Worm (Caenorhabditis elegans): ENCODE data around the gene M03F4.6.

The M03F4.6 gene

ce11 chrX:4961681-4962656, 7.2 kb downstream of the M03F4.6 start (continued):
- peak; percentile 50 for TF ChIP-seq mes-2 (tag; optimal IDR thresholded peaks at IDR 0.05; ENCODE audit: poor library complexity, severe bottlenecking)
- TF ChIP-seq ZK337.2 (GFP tag; IDR thresholded peaks at IDR 0.05): no peak
- TF ChIP-seq nhr-11 (tag; optimal IDR thresholded peaks at IDR 0.05): peak; percentile 40
- TF ChIP-seq saeg-2 (GFP tag; IDR thresholded peaks at IDR 0.05): 0 out of 2 replicates have a peak, but pooled peaks have one; percentile 15
- peak in 1 of 2 experiments; percentile 85 for TF ChIP-seq unc-62 (GFP tag; optimal IDR thresholded peaks at IDR 0.05 in 1 of 2)
- no peak for TF ChIP-seq unc-62 (tag; optimal IDR thresholded peaks at IDR 0.05)
- peak in 1 of 2 experiments; percentile 50 for TF ChIP-seq mdl-1 (tag; optimal IDR thresholded peaks at IDR 0.05)
- no peak for TF ChIP-seq zip-2 (tag; optimal IDR thresholded peaks at IDR 0.05)
- peak; percentile 34; the same call in 1 of the 2 replicates for TF ChIP-seq T26A8.4 (GFP tag; IDR thresholded peaks at IDR 0.05)
- peak in 1 of 2 experiments; percentile 32 for TF ChIP-seq daf-16 (GFP tag; optimal IDR thresholded peaks at IDR 0.05)
- TF ChIP-seq daf-16 (tag; optimal IDR thresholded peaks at IDR 0.05): no peak
- TF ChIP-seq hif-1 (tag; optimal IDR thresholded peaks at IDR 0.05): peak in 1 of 2 experiments; percentile 46
- peak; percentile 47 for TF ChIP-seq nhr-77 (tag; optimal IDR thresholded peaks at IDR 0.05)
- TF ChIP-seq madf-9 (GFP tag; conservative IDR thresholded peaks at IDR 0.05): 0 out of 2 replicates have a peak, but pooled peaks have one; percentile 5
- peak; percentile 99 for TF ChIP-seq aha-1 (tag)
- TF ChIP-seq spr-1 (tag; optimal IDR thresholded peaks at IDR 0.05): no peak
- TF ChIP-seq hlh-11 (tag; optimal IDR thresholded peaks at IDR 0.05): peak; percentile 57
- TF ChIP-seq cey-2 (tag; optimal IDR thresholded peaks at IDR 0.05; ENCODE audit: borderline replicate concordance, insufficient read depth): no peak
- no peak for TF ChIP-seq Y75B8A.6 (GFP tag; IDR thresholded peaks at IDR 0.05)
- TF ChIP-seq nhr-6 (tag; optimal IDR thresholded peaks at IDR 0.05): no peak
- no peak for TF ChIP-seq snpc-4 (tag; optimal IDR thresholded peaks at IDR 0.05)
- peak; percentile 87 for TF ChIP-seq mep-1 (tag; optimal IDR thresholded peaks at IDR 0.05)

- TF ChIP-seq dpl-1 (GFP tag; optimal IDR thresholded peaks at IDR 0.05) (no peak), php-3 (GFP tag; IDR thresholded peaks at IDR 0.05) (0 out of 2 replicates have a peak, but pooled peaks have one; percentile 12), F49E8.2 (tag; optimal IDR thresholded peaks at IDR 0.05; ENCODE audit: borderline replicate concordance) (no peak), madf-5 (GFP tag; IDR thresholded peaks at IDR 0.05) (no peak), lin-38 (GFP tag; IDR thresholded peaks at IDR 0.05) (no peak), aha-1 (tag) (peak; percentile 98), zfp-3 (GFP tag; conservative IDR thresholded peaks at IDR 0.05) (0 out of 2 replicates have a peak, but pooled peaks have one; percentile 15), nhr-10 (tag; optimal IDR thresholded peaks at IDR 0.05) (no peak), fkh-10 (GFP tag; optimal IDR thresholded peaks at IDR 0.05) (no peak), unc-130 (GFP tag; optimal IDR thresholded peaks at IDR 0.05) (no peak), nhr-76 (tag; optimal IDR thresholded peaks at IDR 0.05) (no peak), ceh-28 (tag; optimal IDR thresholded peaks at IDR 0.05) (no peak), nhr-25 (tag; optimal IDR thresholded peaks at IDR 0.05; ENCODE audit: borderline replicate concordance, insufficient read depth) (no peak), mxl-2 (GFP tag; conservative IDR thresholded peaks at IDR 0.05) (no peak), egl-43 (GFP tag; IDR thresholded peaks at IDR 0.05) (peak; percentile 39), madf-9 (GFP tag; conservative IDR thresholded peaks at IDR 0.05) (0 out of 2 replicates have a peak, but pooled peaks have one; percentile 15), unc-62 (GFP tag; optimal IDR thresholded peaks at IDR 0.05 in 1 of 2) (peak in 1 of 2 experiments; percentile 91), unc-62 (tag; optimal IDR thresholded peaks at IDR 0.05) (no peak), spr-3 (GFP tag; optimal IDR thresholded peaks at IDR 0.05) (peak; percentile 26), mdl-1 (tag; optimal IDR thresholded peaks at IDR 0.05) (no peak), D1046.2 (GFP tag; IDR thresholded peaks at IDR 0.05) (0 out of 2 replicates have a peak, but pooled peaks have one; percentile 42), tag-97 (GFP tag; IDR thresholded peaks at IDR 0.05) (no peak), lin-39 (tag; optimal IDR thresholded peaks at IDR 0.05) (no peak), F44E2.7 (GFP tag; IDR thresholded peaks at IDR 0.05) (no peak), Y48G9A.11 (GFP tag; IDR thresholded peaks at IDR 0.05) (no peak), nhr-6 (tag; optimal IDR thresholded peaks at IDR 0.05) (no peak), mes-2 (tag; optimal IDR thresholded peaks at IDR 0.05; ENCODE audit: poor library complexity, severe bottlenecking) (peak; percentile 26), vab-7 (GFP tag; IDR thresholded peaks at IDR 0.05) (0 out of 2 replicates have a peak, but pooled peaks have one; percentile 18), dmd-9 (GFP tag; IDR thresholded peaks at IDR 0.05) (peak; percentile 48; the same call in 1 of the 2 replicates)
Measured at ce11 chrX:4960910-4961680, 8.0 kb downstream of the M03F4.6 start.

Data from whole organism, L4 larva.